Worm (Caenorhabditis elegans): Measurements from ENCODE around the gene C47E12.3.
A peak's percentile ranks its signal among the peaks of the same experiment; 100 is the strongest.

Gene C47E12.3

DNA sequence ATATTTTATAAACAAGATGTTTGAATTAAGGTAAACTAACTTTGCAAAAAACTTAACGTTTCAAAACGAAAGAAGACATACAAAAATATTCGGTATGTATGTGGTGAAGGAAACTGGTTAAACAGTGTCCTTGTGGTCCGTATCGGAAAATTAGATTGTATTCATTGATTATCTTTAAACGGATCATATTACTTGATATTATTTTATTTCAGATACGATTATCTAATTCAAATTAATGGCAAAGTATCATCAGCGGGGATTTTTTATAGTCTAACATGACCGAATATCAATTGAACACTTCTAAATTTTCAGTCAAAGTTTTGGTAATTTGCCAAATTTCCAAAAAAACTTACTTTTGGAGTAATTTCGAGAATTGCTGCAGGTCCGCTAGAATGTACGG is 5.1 kb upstream of the C47E12.3 start, which contains the start of gene C47E12.13:
Gene C47E12.13 (minus strand): TSS at position 101 of the 400 bp plus-strand sequence.
- TF ChIP-seq nhr-25 (tag; optimal IDR thresholded peaks at IDR 0.05; ENCODE audit: borderline replicate concordance, insufficient read depth) (no peak), rbr-2 (tag; optimal IDR thresholded peaks at IDR 0.05) (no peak), F44E2.7 (GFP tag; IDR thresholded peaks at IDR 0.05) (no peak), F10B5.3 (tag; optimal IDR thresholded peaks at IDR 0.05) (no peak), fos-1 (tag; optimal IDR thresholded peaks at IDR 0.05) (no peak), ceh-82 (tag; optimal IDR thresholded peaks at IDR 0.05) (no peak), unc-130 (GFP tag; optimal IDR thresholded peaks at IDR 0.05) (no peak)

DNA sequence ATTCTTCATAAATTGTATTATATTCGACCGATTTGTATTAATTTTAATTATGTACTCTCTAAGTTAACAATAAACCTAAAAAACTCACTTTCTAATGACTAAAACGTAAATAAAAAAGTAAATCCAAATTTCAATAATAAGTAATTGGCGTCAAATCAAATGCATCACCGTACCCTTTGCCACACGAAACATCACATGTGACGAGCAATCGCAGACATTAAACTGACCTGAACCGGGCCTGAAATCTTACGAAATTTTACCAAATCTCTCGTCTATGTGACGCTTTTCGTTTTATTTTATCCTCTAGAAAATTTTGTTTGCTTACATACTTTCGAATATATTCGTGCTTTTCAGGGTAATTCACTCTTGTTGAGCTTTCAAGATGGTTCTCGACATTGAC is 1.7 kb upstream of the C47E12.3 start, which contains the start of the genes C47E12.2 and sars-1:
Gene C47E12.2 (minus strand): TSS at position 131 of the 400 bp plus-strand sequence.
Gene sars-1 (plus strand): TSS at position 355 of the 400 bp plus-strand sequence.
- TF ChIP-seq mes-2 (tag; optimal IDR thresholded peaks at IDR 0.05; ENCODE audit: poor library complexity, severe bottlenecking) (peak; percentile 44), zip-2 (tag; optimal IDR thresholded peaks at IDR 0.05) (peak; percentile 86), unc-39 (tag; optimal IDR thresholded peaks at IDR 0.05) (no peak), lsy-2 (tag; optimal IDR thresholded peaks at IDR 0.05) (peak in 1 of 2 experiments; percentile 90), zfp-3 (GFP tag; conservative IDR thresholded peaks at IDR 0.05) (no peak)

ce11 chrIV:9998487-9999218 is 3.0 kb downstream of the C47E12.3 start, which contains the start of gene pyp-1:
pyp-1 (minus strand) TSS chrIV:9998925.
- no peak for TF ChIP-seq spr-3 (GFP tag; optimal IDR thresholded peaks at IDR 0.05)
- 0 out of 2 replicates have a peak, but pooled peaks have one; percentile 20 for TF ChIP-seq Y48G9A.11 (GFP tag; IDR thresholded peaks at IDR 0.05)
- no peak for TF ChIP-seq tra-1 (GFP tag; IDR thresholded peaks at IDR 0.05)
- TF ChIP-seq F26F4.8 (GFP tag; conservative IDR thresholded peaks at IDR 0.05) = no peak
- TF ChIP-seq nhr-111 (GFP tag; optimal IDR thresholded peaks at IDR 0.05) = no peak
- no peak for TF ChIP-seq ztf-7 (tag; optimal IDR thresholded peaks at IDR 0.05)
- TF ChIP-seq madf-5 (GFP tag; IDR thresholded peaks at IDR 0.05) = no peak
- no peak for TF ChIP-seq daf-8 (GFP tag; IDR thresholded peaks at IDR 0.05)
- no peak for TF ChIP-seq dmd-6 (GFP tag; IDR thresholded peaks at IDR 0.05)
- TF ChIP-seq zfp-2 (tag; optimal IDR thresholded peaks at IDR 0.05) = no peak
- TF ChIP-seq daf-16 (GFP tag; optimal IDR thresholded peaks at IDR 0.05) = peak in 1 of 2 experiments; percentile 68
- TF ChIP-seq daf-16 (tag; optimal IDR thresholded peaks at IDR 0.05) = peak; percentile 92
- no peak for TF ChIP-seq spr-1 (tag; optimal IDR thresholded peaks at IDR 0.05)
- no peak for TF ChIP-seq lin-39 (tag; optimal IDR thresholded peaks at IDR 0.05)
- TF ChIP-seq ama-1 (optimal IDR thresholded peaks at IDR 0.05) = no peak
- no peak for TF ChIP-seq set-16 (GFP tag; IDR thresholded peaks at IDR 0.05)
- TF ChIP-seq duxl-1 (tag; optimal IDR thresholded peaks at IDR 0.05; ENCODE audit: poor library complexity) = no peak
- no peak for TF ChIP-seq daf-19 (GFP tag; conservative IDR thresholded peaks at IDR 0.05)
- no peak for TF ChIP-seq cey-2 (tag; optimal IDR thresholded peaks at IDR 0.05; ENCODE audit: borderline replicate concordance, insufficient read depth)
- TF ChIP-seq dpl-1 (GFP tag; optimal IDR thresholded peaks at IDR 0.05) = peak; percentile 5
- no peak for TF ChIP-seq lim-7 (GFP tag; IDR thresholded peaks at IDR 0.05)
- TF ChIP-seq egl-43 (GFP tag; IDR thresholded peaks at IDR 0.05) = no peak
- no peak for TF ChIP-seq madf-9 (GFP tag; conservative IDR thresholded peaks at IDR 0.05)
- no peak for TF ChIP-seq nhr-48 (tag; optimal IDR thresholded peaks at IDR 0.05)
- no peak for TF ChIP-seq tag-97 (GFP tag; IDR thresholded peaks at IDR 0.05)
- no peak for TF ChIP-seq F44E2.7 (GFP tag; IDR thresholded peaks at IDR 0.05)
- TF ChIP-seq egl-27 (tag; optimal IDR thresholded peaks at IDR 0.05) = no peak
- TF ChIP-seq hif-1 (tag; optimal IDR thresholded peaks at IDR 0.05) = peak in 1 of 2 experiments; percentile 13
- TF ChIP-seq ztf-11 (tag; optimal IDR thresholded peaks at IDR 0.05) = no peak
- no peak for TF ChIP-seq lin-29 (GFP tag; IDR thresholded peaks at IDR 0.05)
- no peak for TF ChIP-seq T20F7.1 (GFP tag; optimal IDR thresholded peaks at IDR 0.05)
- no peak for TF ChIP-seq dmd-8 (GFP tag; IDR thresholded peaks at IDR 0.05)
- TF ChIP-seq arid-1 (GFP tag; conservative IDR thresholded peaks at IDR 0.05) = 0 out of 2 replicates have a peak, but pooled peaks have one; percentile 4
- TF ChIP-seq fkh-10 (GFP tag; optimal IDR thresholded peaks at IDR 0.05) = no peak
- TF ChIP-seq lin-15B (tag; optimal IDR thresholded peaks at IDR 0.05) = no peak
